Worm (Caenorhabditis elegans) whole organism, L1 larva: ENCODE measurements around the gene nhr-53.

Source experiments
- nhr-76 ChIP-seq: sonication (generic microtip); optimal IDR thresholded peaks from 2 replicates; lab custom pipeline; 2017; ENCODE audit warnings: missing biosample characterization, missing genetic modification characterization
- unc-30 ChIP-seq: sonication (generic microtip); optimal IDR thresholded peaks from 2 replicates; lab custom pipeline; 2017; ENCODE audit warnings: missing biosample characterization, missing genetic modification characterization
- ztf-11 ChIP-seq, 2 experiments: sonication (generic microtip); optimal IDR thresholded peaks; 2 replicates each; lab custom pipeline; 2016 to 2017; ENCODE audit warnings: missing genetic modification characterization in 2 of 2, missing biosample characterization in 1 of 2, missing compliant biosample characterization in 1 of 2

ce11 chrV:15658262-15659060 lies 43.7 kb downstream of the nhr-53 start:
- no peak for TF ChIP-seq unc-30
- TF ChIP-seq nhr-76 (tag; lab: Kevin White, UChicago) = no peak
- TF ChIP-seq ztf-11 (tag; optimal IDR thresholded peaks at IDR 0.05; lab: Kevin White, UChicago) = no peak
